Fruit fly (Drosophila melanogaster) whole organism, embryonic: ENCODE data around the gene Ser12.

ENCODE experiments used
- B-H2 ChIP-seq: fragments of 200-800 bp; sonication (Bioruptor generic); optimal IDR thresholded peaks from 2 replicates; lab custom pipeline; 2018; ENCODE audit warnings: missing biosample characterization, mild to moderate bottlenecking, missing genetic modification characterization
- CG12942 ChIP-seq: fragments of 200-800 bp; sonication (Bioruptor generic); optimal IDR thresholded peaks from 3 replicates; lab custom pipeline; 2016; ENCODE audit warnings: missing biosample characterization, missing genetic modification characterization
- CG13287 ChIP-seq: fragments of 200-800 bp; sonication (Bioruptor generic); IDR thresholded peaks from 2 replicates; pipeline ENCODE4 v1.3.6; 2022; ENCODE audit warnings: missing biosample characterization, missing genetic modification characterization; ENCODE audit not compliant: partially characterized antibody
- CG14014 ChIP-seq: fragments of 200-800 bp; sonication (Bioruptor generic); IDR thresholded peaks from 2 replicates; pipeline ENCODE4 v1.3.6; 2022; ENCODE audit warnings: missing biosample characterization, missing genetic modification characterization
- CG15073 ChIP-seq: fragments of 200-800 bp; sonication (Bioruptor generic); optimal IDR thresholded peaks from 2 replicates; lab custom pipeline; 2016; ENCODE audit warnings: missing biosample characterization, missing genetic modification characterization
- CG4404 ChIP-seq: fragments of 200-800 bp; sonication (Bioruptor generic); IDR thresholded peaks from 2 replicates; pipeline ENCODE4 v1.3.6; 2022; ENCODE audit warnings: missing biosample characterization, missing genetic modification characterization
- CG4424 ChIP-seq: fragments of 200-800 bp; sonication (Bioruptor generic); optimal IDR thresholded peaks from 3 replicates; lab custom pipeline; 2016; ENCODE audit warnings: missing biosample characterization, missing genetic modification characterization
- Hr3 ChIP-seq: fragments of 200-800 bp; sonication (Bioruptor generic); optimal IDR thresholded peaks from 3 replicates; lab custom pipeline; 2016; ENCODE audit warnings: missing biosample characterization, missing genetic modification characterization
- Kr ChIP-seq: fragments of 200-800 bp; sonication (Bioruptor generic); optimal IDR thresholded peaks from 2 replicates; lab custom pipeline; 2017; ENCODE audit warnings: missing biosample characterization, mild to moderate bottlenecking, missing genetic modification characterization
- NC2β ChIP-seq: fragments of 200-800 bp; sonication (Bioruptor generic); optimal IDR thresholded peaks from 2 replicates; lab custom pipeline; 2016; ENCODE audit warnings: missing biosample characterization, missing genetic modification characterization
- Xbp1 ChIP-seq: fragments of 200-800 bp; sonication (Bioruptor generic); optimal IDR thresholded peaks from 3 replicates; lab custom pipeline; 2016; ENCODE audit warnings: missing biosample characterization, mild to moderate bottlenecking, missing genetic modification characterization
- br ChIP-seq: fragments of >200 bp; optimal IDR thresholded peaks from 2 replicates; lab custom pipeline; 2017

The Ser12 gene

DNA sequence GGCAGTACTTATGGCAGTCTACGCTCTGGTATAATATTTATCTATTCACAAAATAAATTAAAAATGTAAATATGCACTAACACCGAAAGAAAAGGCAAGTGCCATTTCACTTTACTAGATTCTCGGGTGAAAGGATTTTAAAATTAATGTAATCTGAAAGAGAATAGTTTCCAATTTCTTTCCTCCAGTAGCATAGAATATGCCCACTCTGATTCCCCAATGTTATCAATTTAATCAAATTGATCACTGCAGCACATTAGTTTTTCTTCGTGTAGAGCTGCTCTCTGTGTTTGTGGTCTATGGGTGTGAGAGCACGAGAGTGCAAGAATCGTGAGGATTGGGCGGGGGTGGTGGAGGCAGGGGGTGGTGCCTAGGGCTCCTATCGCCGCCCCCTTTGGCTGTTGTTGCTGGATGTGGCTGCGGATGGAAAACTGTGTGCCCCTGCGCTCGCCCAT is 49.9 kb downstream of the Ser12 start (continued):
- 0 out of 2 replicates have a peak, but pooled peaks have one; percentile 29 for TF ChIP-seq CG14014 (GFP tag; lab: Robert Waterston, UW)
- peak; percentile 79 for TF ChIP-seq Xbp1
- TF ChIP-seq br (lab: Kevin White, UChicago): no peak
- no peak for TF ChIP-seq CG13287 (GFP tag; lab: Robert Waterston, UW)
- TF ChIP-seq Kr (GFP tag; lab: Kevin White, UChicago): no peak
- TF ChIP-seq CG12942 (GFP tag; lab: Kevin White, UChicago): peak; percentile 77
- TF ChIP-seq NC2β (GFP tag; lab: Kevin White, UChicago): peak; percentile 73
- TF ChIP-seq CG15073 (GFP tag; lab: Kevin White, UChicago): peak; percentile 22
- TF ChIP-seq CG4404: peak; percentile 59
- TF ChIP-seq Hr3 (GFP tag; lab: Kevin White, UChicago): peak; percentile 82
- no peak for TF ChIP-seq B-H2
- TF ChIP-seq CG4424 (GFP tag; lab: Kevin White, UChicago): peak; percentile 90
